Fruit fly (Drosophila melanogaster) whole organism, embryonic: ENCODE results near the gene Dpm1.
A peak's percentile ranks its signal among the peaks of the same experiment; 100 is the strongest.

Experiments
- CG11723 ChIP-seq: fragments of 200-800 bp; sonication (Bioruptor generic); optimal IDR thresholded peaks from 2 replicates; lab custom pipeline; 2017; ENCODE audit warnings: missing biosample characterization, mild to moderate bottlenecking, missing genetic modification characterization
- CG12769 ChIP-seq: fragments of 200-800 bp; sonication (Bioruptor generic); optimal IDR thresholded peaks from 2 replicates; lab custom pipeline; 2019; ENCODE audit warnings: missing biosample characterization, mild to moderate bottlenecking, missing genetic modification characterization, moderate library complexity
- CG13287 ChIP-seq: fragments of 200-800 bp; sonication (Bioruptor generic); IDR thresholded peaks from 2 replicates; pipeline ENCODE4 v1.3.6; 2022; ENCODE audit warnings: missing biosample characterization, missing genetic modification characterization; ENCODE audit not compliant: partially characterized antibody
- CG13775 ChIP-seq: fragments of 200-800 bp; sonication (Bioruptor generic); optimal IDR thresholded peaks from 3 replicates; lab custom pipeline; 2017; ENCODE audit warnings: missing biosample characterization, mild to moderate bottlenecking, missing genetic modification characterization
- CG15514 ChIP-seq: fragments of 200-800 bp; sonication (Bioruptor generic); optimal IDR thresholded peaks from 3 replicates; lab custom pipeline; 2017; ENCODE audit warnings: missing biosample characterization, missing genetic modification characterization, mild to moderate bottlenecking, moderate library complexity, missing genetic modification reagents
- CG1603 ChIP-seq: fragments of 200-800 bp; sonication (Bioruptor generic); optimal IDR thresholded peaks from 2 replicates; lab custom pipeline; 2019; ENCODE audit warnings: missing biosample characterization, mild to moderate bottlenecking, missing genetic modification characterization, moderate library complexity
- CG16863 ChIP-seq: fragments of 200-800 bp; sonication (Bioruptor generic); optimal IDR thresholded peaks from 3 replicates; lab custom pipeline; 2016; ENCODE audit warnings: missing biosample characterization, missing genetic modification characterization
- CG17328 ChIP-seq: fragments of 200-800 bp; sonication (Bioruptor generic); IDR thresholded peaks from 2 replicates; pipeline ENCODE4 v1.3.6; 2022; ENCODE audit warnings: missing biosample characterization, missing genetic modification characterization
- CG2116 ChIP-seq: fragments of 200-800 bp; sonication (Bioruptor generic); optimal IDR thresholded peaks from 3 replicates; lab custom pipeline; 2018; ENCODE audit warnings: missing biosample characterization, mild to moderate bottlenecking, missing genetic modification characterization
- CG2678 ChIP-seq: fragments of 200-800 bp; sonication (Bioruptor generic); optimal IDR thresholded peaks from 3 replicates; lab custom pipeline; 2019; ENCODE audit warnings: missing biosample characterization, mild to moderate bottlenecking, missing genetic modification characterization, moderate library complexity
- CG30020 ChIP-seq: fragments of 200-800 bp; optimal IDR thresholded peaks from 2 replicates; lab custom pipeline; 2019; ENCODE audit warnings: missing biosample characterization, mild to moderate bottlenecking, missing genetic modification characterization, moderate library complexity
- CG31441 ChIP-seq: fragments of 200-800 bp; sonication (Bioruptor generic); IDR thresholded peaks from 2 replicates; pipeline ENCODE4 v1.3.6; 2022; ENCODE audit warnings: missing biosample characterization, missing genetic modification characterization
- CG32767 ChIP-seq: fragments of 200-800 bp; sonication (Bioruptor generic); IDR thresholded peaks from 2 replicates; pipeline ENCODE4 v1.3.6; 2022; ENCODE audit warnings: missing biosample characterization, missing genetic modification characterization
- CG34376 ChIP-seq: fragments of 200-800 bp; sonication (Bioruptor generic); optimal IDR thresholded peaks from 2 replicates; lab custom pipeline; 2018; ENCODE audit warnings: missing biosample characterization, mild to moderate bottlenecking, missing genetic modification characterization
- CG3726 ChIP-seq: fragments of 200-800 bp; sonication (Bioruptor generic); IDR thresholded peaks from 3 replicates; pipeline ENCODE4, ENCODE4 v1.3.6; 2022; ENCODE audit warnings: missing biosample characterization, missing genetic modification characterization
- CG4404 ChIP-seq: fragments of 200-800 bp; sonication (Bioruptor generic); IDR thresholded peaks from 2 replicates; pipeline ENCODE4 v1.3.6; 2022; ENCODE audit warnings: missing biosample characterization, missing genetic modification characterization
- CG5245 ChIP-seq: fragments of 200-800 bp; sonication (Bioruptor generic); optimal IDR thresholded peaks from 3 replicates; lab custom pipeline; 2016; ENCODE audit warnings: missing biosample characterization, missing genetic modification characterization
- CG7928 ChIP-seq: fragments of 200-800 bp; sonication (Bioruptor generic); optimal IDR thresholded peaks from 2 replicates; lab custom pipeline; 2017; ENCODE audit warnings: missing biosample characterization, mild to moderate bottlenecking, missing genetic modification characterization
- Dll ChIP-seq: fragments of 200-800 bp; sonication (Bioruptor generic); IDR thresholded peaks from 4 replicates; pipeline ENCODE4 v1.3.6; 2022; ENCODE audit warnings: missing biosample characterization, missing genetic modification characterization; ENCODE audit not compliant: partially characterized antibody
- HLH3B ChIP-seq: fragments of 200-800 bp; sonication (Bioruptor generic); IDR thresholded peaks from 2 replicates; pipeline ENCODE4 v1.3.6; 2022; ENCODE audit warnings: missing biosample characterization, missing genetic modification characterization
- HmgD ChIP-seq: fragments of 200-800 bp; sonication (Bioruptor generic); optimal IDR thresholded peaks from 3 replicates; lab custom pipeline; 2016; ENCODE audit warnings: missing biosample characterization, missing genetic modification characterization
- HmgZ ChIP-seq: fragments of 200-800 bp; sonication (Bioruptor generic); optimal IDR thresholded peaks from 2 replicates; lab custom pipeline; 2018; ENCODE audit warnings: missing biosample characterization, mild to moderate bottlenecking, missing genetic modification characterization
- MESR4 ChIP-seq: fragments of 200-800 bp; sonication (Bioruptor generic); optimal IDR thresholded peaks from 2 replicates; lab custom pipeline; 2018; ENCODE audit warnings: missing biosample characterization, mild to moderate bottlenecking, missing genetic modification characterization, moderate library complexity
- Myb ChIP-seq: fragments of 200-800 bp; sonication (Bioruptor generic); optimal IDR thresholded peaks from 2 replicates; lab custom pipeline; 2016; ENCODE audit warnings: missing biosample characterization, missing genetic modification characterization
- NFAT ChIP-seq: fragments of 200-800 bp; sonication (Bioruptor generic); IDR thresholded peaks from 2 replicates; pipeline ENCODE4 v1.3.6; 2022; ENCODE audit warnings: missing biosample characterization, missing genetic modification characterization
- NK7.1 ChIP-seq: fragments of 200-800 bp; sonication (Bioruptor generic); optimal IDR thresholded peaks from 3 replicates; lab custom pipeline; 2016; ENCODE audit warnings: missing biosample characterization, missing genetic modification characterization
- Pdp1 ChIP-seq, 2 experiments: fragments of 200-800 bp; sonication (Bioruptor generic); optimal IDR thresholded peaks; 3 replicates each; lab custom pipeline; 2016; ENCODE audit warnings: missing biosample characterization in 2 of 2, missing genetic modification characterization in 2 of 2, mild to moderate bottlenecking in 1 of 2, moderate library complexity in 1 of 2
- Sry-δ ChIP-seq: fragments of 200-800 bp; sonication (Bioruptor generic); optimal IDR thresholded peaks from 2 replicates; lab custom pipeline; 2016; ENCODE audit warnings: missing biosample characterization, missing genetic modification characterization
- abd-A ChIP-seq: fragments of 200-800 bp; sonication (Bioruptor generic); optimal IDR thresholded peaks from 3 replicates; lab custom pipeline; 2019; ENCODE audit warnings: missing biosample characterization, mild to moderate bottlenecking, missing genetic modification characterization, moderate library complexity
- amos ChIP-seq: fragments of 200-800 bp; sonication (Bioruptor generic); IDR thresholded peaks from 2 replicates; pipeline ENCODE4 v1.3.6; 2022; ENCODE audit warnings: missing biosample characterization, missing genetic modification characterization; ENCODE audit not compliant: partially characterized antibody
- ato ChIP-seq: fragments of 200-800 bp; sonication (Bioruptor generic); IDR thresholded peaks from 2 replicates; pipeline ENCODE4 v1.3.6; 2022; ENCODE audit warnings: missing biosample characterization, missing genetic modification characterization; ENCODE audit not compliant: partially characterized antibody
- bsh ChIP-seq, 2 experiments: fragments of 200-800 bp; sonication (Bioruptor generic); optimal IDR thresholded peaks; 2 replicates each; lab custom pipeline; 2017 to 2018; ENCODE audit warnings: mild to moderate bottlenecking in 2 of 2, missing biosample characterization in 2 of 2, missing genetic modification characterization in 2 of 2, moderate library complexity in 1 of 2
- dpn ChIP-seq, 2 experiments: fragments of 200-800 bp; sonication (Bioruptor generic); optimal IDR thresholded peaks; 3 replicates each; lab custom pipeline; 2016; ENCODE audit warnings: missing biosample characterization in 2 of 2, missing genetic modification characterization in 2 of 2
- ems ChIP-seq: fragments of 200-800 bp; sonication (Bioruptor generic); optimal IDR thresholded peaks from 3 replicates; lab custom pipeline; 2016; ENCODE audit warnings: missing biosample characterization, missing genetic modification characterization
- fd3F ChIP-seq: fragments of 200-800 bp; sonication (Bioruptor generic); optimal IDR thresholded peaks from 2 replicates; lab custom pipeline; 2018; ENCODE audit warnings: missing biosample characterization, mild to moderate bottlenecking, missing genetic modification characterization, moderate library complexity
- gcm ChIP-seq: fragments of 200-800 bp; sonication (Bioruptor generic); optimal IDR thresholded peaks from 2 replicates; lab custom pipeline; 2019; ENCODE audit warnings: missing biosample characterization, mild to moderate bottlenecking, missing genetic modification characterization, moderate library complexity
- gem ChIP-seq: fragments of 200-800 bp; sonication (Bioruptor generic); optimal IDR thresholded peaks from 2 replicates; lab custom pipeline; 2019; ENCODE audit warnings: missing biosample characterization, mild to moderate bottlenecking, missing genetic modification characterization, moderate library complexity
- mld ChIP-seq: fragments of 200-800 bp; sonication (Bioruptor generic); IDR thresholded peaks from 3 replicates; pipeline ENCODE4 v1.3.6; 2022; ENCODE audit warnings: missing biosample characterization, missing genetic modification characterization; ENCODE audit not compliant: partially characterized antibody
- nmo ChIP-seq: fragments of 200-800 bp; sonication (Bioruptor generic); optimal IDR thresholded peaks from 2 replicates; lab custom pipeline; 2018; ENCODE audit warnings: missing biosample characterization, mild to moderate bottlenecking, missing genetic modification characterization, moderate library complexity
- pnt ChIP-seq: fragments of 200-800 bp; sonication (Bioruptor generic); optimal IDR thresholded peaks from 3 replicates; lab custom pipeline; 2016; ENCODE audit warnings: missing biosample characterization, missing genetic modification characterization
- pros ChIP-seq: fragments of 200-800 bp; sonication (Bioruptor generic); optimal IDR thresholded peaks from 3 replicates; lab custom pipeline; 2019; ENCODE audit warnings: missing biosample characterization, mild to moderate bottlenecking, missing genetic modification characterization, moderate library complexity
- ranshi ChIP-seq: fragments of 200-800 bp; sonication (Bioruptor generic); IDR thresholded peaks from 2 replicates; pipeline ENCODE4 v1.3.6; 2022; ENCODE audit warnings: missing biosample characterization, missing genetic modification characterization
- run ChIP-seq: fragments of 200-800 bp; sonication (Bioruptor generic); optimal IDR thresholded peaks from 3 replicates; lab custom pipeline; 2018; ENCODE audit warnings: missing biosample characterization, mild to moderate bottlenecking, missing genetic modification characterization
- scrt ChIP-seq: fragments of 200-800 bp; sonication (Bioruptor generic); optimal IDR thresholded peaks from 2 replicates; lab custom pipeline; 2018; ENCODE audit warnings: missing biosample characterization, mild to moderate bottlenecking, missing genetic modification characterization, moderate library complexity
- sima ChIP-seq: fragments of 200-800 bp; sonication (Bioruptor generic); optimal IDR thresholded peaks from 2 replicates; lab custom pipeline; 2016; ENCODE audit warnings: missing biosample characterization, missing genetic modification characterization
- sug ChIP-seq: fragments of 200-800 bp; optimal IDR thresholded peaks from 2 replicates; lab custom pipeline; 2019; ENCODE audit warnings: missing biosample characterization, mild to moderate bottlenecking, missing genetic modification characterization, moderate library complexity
- vvl ChIP-seq: fragments of 200-800 bp; sonication (Bioruptor generic); IDR thresholded peaks from 2 replicates; pipeline ENCODE4 v1.3.6; 2022; ENCODE audit warnings: missing biosample characterization, missing genetic modification characterization
- wek ChIP-seq: fragments of 200-800 bp; sonication (Bioruptor generic); optimal IDR thresholded peaks from 3 replicates; lab custom pipeline; 2018; ENCODE audit warnings: missing biosample characterization, mild to moderate bottlenecking, missing genetic modification characterization, moderate library complexity
- zen ChIP-seq: fragments of 200-800 bp; sonication (Bioruptor generic); optimal IDR thresholded peaks from 3 replicates; lab custom pipeline; 2018; ENCODE audit warnings: missing biosample characterization, mild to moderate bottlenecking, missing genetic modification characterization, moderate library complexity

The Dpm1 gene

DNA sequence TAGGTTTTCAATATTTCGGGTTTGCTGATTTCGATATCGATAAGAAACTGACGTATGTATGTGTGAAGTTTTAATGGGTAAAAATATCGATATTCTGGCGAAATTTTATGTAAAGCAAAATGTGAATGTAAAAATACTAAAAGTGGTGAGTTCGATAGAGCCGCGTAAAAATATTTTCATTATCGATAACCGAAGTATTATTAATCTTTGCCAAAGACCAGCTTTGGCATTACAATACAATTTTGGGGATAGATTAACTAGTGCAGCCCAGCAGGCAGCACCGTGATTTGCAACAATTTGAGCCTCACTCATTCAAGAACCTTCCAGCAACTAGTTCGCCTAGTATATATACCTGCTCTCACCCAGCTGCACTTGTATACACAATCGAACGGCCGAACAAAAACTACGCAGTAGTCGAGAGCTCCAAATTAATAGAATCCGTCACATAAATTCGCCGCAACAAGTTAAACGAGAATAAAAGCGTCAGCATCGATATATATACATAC lies 16.2 kb upstream of the Dpm1 start (continued):
- TF ChIP-seq CG3726 (GFP tag; lab: Robert Waterston, UW) (no peak), pnt (no peak), MESR4 (GFP tag; lab: Kevin White, UChicago) (peak; percentile 82), bsh (GFP tag; optimal IDR thresholded peaks at IDR 0.05; lab: Kevin White, UChicago) (peak in 1 of 2 experiments; percentile 12), CG15514 (GFP tag; lab: Kevin White, UChicago) (peak; percentile 59), Sry-δ (GFP tag; lab: Kevin White, UChicago) (peak; percentile 84), zen (peak; percentile 8), mld (GFP tag; lab: Robert Waterston, UW) (peak; percentile 84), CG5245 (no peak), Myb (GFP tag; lab: Kevin White, UChicago) (peak; percentile 70), HLH3B (GFP tag; lab: Robert Waterston, UW) (no peak), CG1603 (tag; lab: Kevin White, UChicago) (peak; percentile 69), sima (GFP tag; lab: Kevin White, UChicago) (no peak), ranshi (GFP tag; lab: Robert Waterston, UW) (no peak), CG2116 (GFP tag; lab: Kevin White, UChicago) (peak; percentile 78), CG11723 (GFP tag; lab: Kevin White, UChicago) (no peak), vvl (GFP tag; lab: Robert Waterston, UW) (peak; percentile 22; the same call in 1 of the 2 replicates), CG13775 (GFP tag; lab: Kevin White, UChicago) (no peak), HmgZ (tag; lab: Kevin White, UChicago) (peak; percentile 71), CG13287 (GFP tag; lab: Robert Waterston, UW) (peak; percentile 96), CG32767 (GFP tag; lab: Robert Waterston, UW) (0 out of 2 replicates have a peak, but pooled peaks have one; percentile 15), gcm (no peak), HmgD (GFP tag; lab: Kevin White, UChicago) (peak; percentile 38), abd-A (peak; percentile 84), CG4404 (GFP tag; lab: Robert Waterston, UW) (no peak), NK7.1 (GFP tag; lab: Kevin White, UChicago) (no peak), sug (no peak), CG7928 (GFP tag; lab: Kevin White, UChicago) (no peak), gem (tag; lab: Kevin White, UChicago) (no peak), run (tag; lab: Kevin White, UChicago) (no peak), CG16863 (GFP tag; lab: Kevin White, UChicago) (no peak), pros (no peak), CG17328 (GFP tag; lab: Robert Waterston, UW) (no peak), CG34376 (GFP tag; lab: Kevin White, UChicago) (peak; percentile 30), ems (GFP tag; lab: Kevin White, UChicago) (no peak), ato (GFP tag; lab: Robert Waterston, UW) (peak; percentile 94), CG30020 (peak; percentile 55), CG12769 (tag; lab: Kevin White, UChicago) (peak; percentile 33), NFAT (GFP tag; lab: Robert Waterston, UW) (no peak), CG2678 (tag; lab: Kevin White, UChicago) (peak; percentile 8), Pdp1 (GFP tag; optimal IDR thresholded peaks at IDR 0.05; lab: Kevin White, UChicago) (peak in 1 of 2 experiments; percentile 26), scrt (GFP tag; lab: Kevin White, UChicago) (peak; percentile 37), nmo (GFP tag; lab: Kevin White, UChicago) (peak; percentile 19), CG31441 (GFP tag; lab: Robert Waterston, UW) (peak; percentile 62), wek (GFP tag; lab: Kevin White, UChicago) (no peak), fd3F (no peak), dpn (GFP tag; optimal IDR thresholded peaks at IDR 0.05; lab: Kevin White, UChicago) (no peak), amos (GFP tag; lab: Robert Waterston, UW) (peak; percentile 79; the same call in 1 of the 2 replicates), Dll (peak; percentile 90)
